Worm (Caenorhabditis elegans): ENCODE measurements around the gene drd-5.
A peak's percentile ranks its signal among the peaks of the same experiment; 100 is the strongest.

The drd-5 gene

DNA sequence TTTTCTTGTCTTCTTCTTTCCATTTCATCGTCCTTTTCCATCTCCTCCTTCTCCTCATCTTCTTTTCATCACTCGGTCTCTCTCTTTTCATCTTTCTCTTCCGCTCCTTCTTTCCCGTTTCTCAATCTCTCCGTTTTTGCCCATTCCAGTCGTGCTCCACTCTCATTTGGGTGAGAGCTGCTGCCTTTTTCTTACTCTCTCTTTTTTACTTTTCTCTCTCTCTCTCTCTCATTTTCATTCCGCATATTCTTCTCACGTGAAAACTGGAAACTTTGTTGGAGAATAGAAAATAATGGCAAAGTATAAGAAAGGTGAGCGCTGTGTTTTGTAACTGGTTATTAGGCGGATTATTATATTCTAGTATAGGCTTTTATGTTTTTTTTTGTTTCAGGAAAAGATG is 32.2 kb upstream of the drd-5 start, which contains the start of gene tbc-18 (continued):
- TF ChIP-seq hlh-8 (tag; optimal IDR thresholded peaks at IDR 0.05) (no peak), syd-9 (tag; optimal IDR thresholded peaks at IDR 0.05) (no peak), mec-3 (tag; optimal IDR thresholded peaks at IDR 0.05; ENCODE audit: borderline replicate concordance) (no peak), fkh-6 (tag; optimal IDR thresholded peaks at IDR 0.05) (no peak), nfya-1 (tag; optimal IDR thresholded peaks at IDR 0.05) (peak; percentile 58), K09A11.1 (tag; optimal IDR thresholded peaks at IDR 0.05; ENCODE audit: insufficient read depth) (no peak), C38D4.7 (GFP tag; optimal IDR thresholded peaks at IDR 0.05) (no peak), pax-1 (tag; optimal IDR thresholded peaks at IDR 0.05) (no peak), eyg-1 (tag; optimal IDR thresholded peaks at IDR 0.05) (no peak), pat-9 (tag; optimal IDR thresholded peaks at IDR 0.05) (no peak), tbx-2 (tag; optimal IDR thresholded peaks at IDR 0.05) (peak; percentile 37), ceh-6 (GFP tag; optimal IDR thresholded peaks at IDR 0.05) (no peak), hlh-6 (tag; optimal IDR thresholded peaks at IDR 0.05) (no peak), tbx-7 (tag; optimal IDR thresholded peaks at IDR 0.05) (no peak), madf-2 (tag; optimal IDR thresholded peaks at IDR 0.05) (no peak), nhr-232 (tag; optimal IDR thresholded peaks at IDR 0.05) (no peak)

DNA sequence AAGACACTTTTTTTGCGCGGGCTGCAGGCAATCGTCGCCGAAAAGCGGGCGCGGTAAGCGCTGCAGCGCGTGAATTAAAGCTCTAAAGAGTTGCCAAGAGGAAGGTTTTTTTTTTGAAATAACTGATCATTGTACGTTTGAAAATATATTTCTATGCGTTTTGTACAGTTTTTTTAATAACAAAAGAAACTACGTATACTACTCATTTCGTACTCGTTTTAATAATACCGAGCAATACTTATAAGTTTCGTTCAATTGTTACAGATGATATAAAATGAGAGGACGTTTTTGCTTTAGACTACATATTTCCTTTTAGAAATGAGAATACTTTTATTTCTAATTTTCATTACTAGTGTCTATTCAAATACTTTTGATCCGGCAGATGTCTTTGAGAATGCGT is 25.8 kb upstream of the drd-5 start, which contains the start of gene nep-15:
TSS of gene nep-15 (plus strand) at position 301 of the 400 bp plus-strand sequence.
- TF ChIP-seq madf-2 (tag; optimal IDR thresholded peaks at IDR 0.05) (no peak), ceh-2 (tag; optimal IDR thresholded peaks at IDR 0.05) (no peak), zip-5 (tag; optimal IDR thresholded peaks at IDR 0.05) (no peak), hlh-13 (GFP tag; optimal IDR thresholded peaks at IDR 0.05) (no peak), ceh-30 (tag; optimal IDR thresholded peaks at IDR 0.05) (no peak), ceh-31 (tag; optimal IDR thresholded peaks at IDR 0.05) (no peak), K09A11.1 (tag; optimal IDR thresholded peaks at IDR 0.05; ENCODE audit: insufficient read depth) (no peak), ceh-22 (tag; optimal IDR thresholded peaks at IDR 0.05) (no peak), pqm-1 (tag; optimal IDR thresholded peaks at IDR 0.05) (no peak), pros-1 (tag; optimal IDR thresholded peaks at IDR 0.05) (no peak), ceh-24 (tag; optimal IDR thresholded peaks at IDR 0.05) (no peak), pag-3 (tag; optimal IDR thresholded peaks at IDR 0.05; ENCODE audit: borderline replicate concordance) (no peak), ahr-1 (tag; optimal IDR thresholded peaks at IDR 0.05) (no peak), nhr-232 (tag; optimal IDR thresholded peaks at IDR 0.05) (no peak)

DNA sequence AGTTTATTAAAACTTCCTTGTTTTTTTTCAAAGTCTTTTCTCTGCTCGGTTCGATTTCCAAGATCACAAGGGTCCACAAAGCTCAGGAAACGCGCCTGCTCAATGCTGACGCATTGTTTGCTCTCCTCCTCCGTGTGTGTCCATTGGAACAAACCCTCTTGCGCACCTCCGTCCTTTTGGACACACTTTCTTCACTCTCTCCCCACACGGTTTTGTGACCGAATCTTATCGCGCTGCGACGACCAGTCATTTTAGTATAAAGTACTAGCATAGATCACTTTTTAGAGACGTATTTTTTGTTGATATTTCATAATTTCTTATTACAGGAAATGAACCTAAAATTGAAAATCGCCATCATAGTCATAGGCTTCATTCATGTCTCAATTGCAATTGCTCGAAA is 22.1 kb upstream of the drd-5 start:
- no peak for TF ChIP-seq sox-2 (GFP tag; IDR thresholded peaks at IDR 0.05)
- TF ChIP-seq pros-1 (tag; optimal IDR thresholded peaks at IDR 0.05) = no peak
- TF ChIP-seq ref-2 (tag; optimal IDR thresholded peaks at IDR 0.05) = peak; percentile 59
- no peak for TF ChIP-seq ceh-9 (tag; optimal IDR thresholded peaks at IDR 0.05)
- TF ChIP-seq ceh-24 (tag; optimal IDR thresholded peaks at IDR 0.05) = no peak
- TF ChIP-seq hlh-6 (tag; optimal IDR thresholded peaks at IDR 0.05) = no peak
- TF ChIP-seq ceh-18 (tag; optimal IDR thresholded peaks at IDR 0.05) = peak; percentile 3
- TF ChIP-seq nfya-1 (tag; optimal IDR thresholded peaks at IDR 0.05) = peak; percentile 70
- no peak for TF ChIP-seq odd-2 (tag; optimal IDR thresholded peaks at IDR 0.05)
- TF ChIP-seq ceh-34 (tag; optimal IDR thresholded peaks at IDR 0.05) = peak; percentile 21
- no peak; the same call in 1 of the 2 replicates for TF ChIP-seq unc-3 (GFP tag; conservative IDR thresholded peaks at IDR 0.05)
- no peak for TF ChIP-seq unc-3 (tag; optimal IDR thresholded peaks at IDR 0.05)
- TF ChIP-seq elt-2 (tag; optimal IDR thresholded peaks at IDR 0.05) = peak; percentile 70
- TF ChIP-seq unc-86 (tag; optimal IDR thresholded peaks at IDR 0.05) = no peak
- peak; percentile 57 for TF ChIP-seq sdc-2 (tag; optimal IDR thresholded peaks at IDR 0.05)
- TF ChIP-seq hlh-30 (tag; optimal IDR thresholded peaks at IDR 0.05; ENCODE audit: insufficient read depth) = peak; percentile 58
- peak; percentile 13 for TF ChIP-seq ceh-2 (tag; optimal IDR thresholded peaks at IDR 0.05)
- peak; percentile 18 for TF ChIP-seq unc-42 (tag; optimal IDR thresholded peaks at IDR 0.05)
- peak; percentile 75 for TF ChIP-seq tbx-2 (tag; optimal IDR thresholded peaks at IDR 0.05)
- peak; percentile 58 for TF ChIP-seq ceh-31 (tag; optimal IDR thresholded peaks at IDR 0.05)
- peak; percentile 7 for TF ChIP-seq ttx-3 (tag; optimal IDR thresholded peaks at IDR 0.05)
- no peak for TF ChIP-seq ceh-22 (tag; optimal IDR thresholded peaks at IDR 0.05)
- TF ChIP-seq ztf-16 (tag; optimal IDR thresholded peaks at IDR 0.05) = peak; percentile 1
- TF ChIP-seq npax-4 (tag; optimal IDR thresholded peaks at IDR 0.05) = no peak
- no peak for TF ChIP-seq ceh-48 (tag; optimal IDR thresholded peaks at IDR 0.05)
- TF ChIP-seq ahr-1 (tag; optimal IDR thresholded peaks at IDR 0.05) = no peak
- no peak for TF ChIP-seq tbx-7 (tag; optimal IDR thresholded peaks at IDR 0.05)
- no peak for TF ChIP-seq pat-9 (tag; optimal IDR thresholded peaks at IDR 0.05)
